Fruit fly (Drosophila melanogaster) whole organism, embryonic: ENCODE measurements around the gene CG8312.

Experiments used
- Aef1 ChIP-seq: fragments of 200-800 bp; sonication (Bioruptor generic); IDR thresholded peaks from 3 replicates; pipeline ENCODE4 v1.3.6; 2022; ENCODE audit warnings: missing biosample characterization, missing genetic modification characterization
- CG10543 ChIP-seq: fragments of 200-800 bp; sonication (Bioruptor generic); optimal IDR thresholded peaks from 3 replicates; lab custom pipeline; 2017; ENCODE audit warnings: missing biosample characterization, mild to moderate bottlenecking, missing genetic modification characterization, moderate library complexity
- CG12659 ChIP-seq: fragments of 200-800 bp; sonication (Bioruptor generic); optimal IDR thresholded peaks from 3 replicates; lab custom pipeline; 2017; ENCODE audit warnings: mild to moderate bottlenecking, missing biosample characterization, missing genetic modification reagents, missing genetic modification characterization
- CG12744 ChIP-seq: fragments of 200-800 bp; sonication (Bioruptor generic); optimal IDR thresholded peaks from 2 replicates; lab custom pipeline; 2016; ENCODE audit warnings: missing biosample characterization, missing genetic modification characterization
- CG13894 ChIP-seq: fragments of 200-800 bp; sonication (Bioruptor generic); optimal IDR thresholded peaks from 3 replicates; lab custom pipeline; 2018; ENCODE audit warnings: missing biosample characterization, mild to moderate bottlenecking, missing genetic modification characterization, moderate library complexity
- CG15479 ChIP-seq: fragments of 200-800 bp; sonication (Bioruptor generic); optimal IDR thresholded peaks from 3 replicates; lab custom pipeline; 2019; ENCODE audit warnings: missing biosample characterization, mild to moderate bottlenecking, missing genetic modification characterization, moderate library complexity
- CG2199 ChIP-seq: fragments of 200-800 bp; sonication (Bioruptor generic); IDR thresholded peaks from 3 replicates; pipeline ENCODE4 v1.3.6; 2022; ENCODE audit warnings: missing biosample characterization, missing genetic modification characterization
- CG3847 ChIP-seq: fragments of 200-800 bp; sonication (Bioruptor generic); IDR thresholded peaks from 2 replicates; pipeline ENCODE4 v1.3.6; 2022; ENCODE audit warnings: missing biosample characterization, missing genetic modification characterization
- CG4854 ChIP-seq: fragments of 200-800 bp; sonication (Bioruptor generic); optimal IDR thresholded peaks from 2 replicates; lab custom pipeline; 2016; ENCODE audit warnings: missing biosample characterization, missing genetic modification characterization, inconsistent platforms
- CG7786 ChIP-seq: fragments of 200-800 bp; sonication (Bioruptor generic); optimal IDR thresholded peaks from 2 replicates; lab custom pipeline; 2016; ENCODE audit warnings: missing biosample characterization, missing genetic modification characterization
- CG7928 ChIP-seq: fragments of 200-800 bp; sonication (Bioruptor generic); optimal IDR thresholded peaks from 2 replicates; lab custom pipeline; 2017; ENCODE audit warnings: missing biosample characterization, mild to moderate bottlenecking, missing genetic modification characterization
- CG8765 ChIP-seq: fragments of 200-800 bp; sonication (Bioruptor generic); IDR thresholded peaks from 2 replicates; pipeline ENCODE4 v1.3.6; 2022; ENCODE audit warnings: missing biosample characterization, missing genetic modification characterization
- CG9215 ChIP-seq: fragments of 200-800 bp; sonication (Bioruptor generic); IDR thresholded peaks from 2 replicates; pipeline ENCODE4 v1.3.6; 2022; ENCODE audit warnings: missing biosample characterization, missing genetic modification characterization
- Deaf1 ChIP-seq: fragments of 200-800 bp; optimal IDR thresholded peaks from 3 replicates; lab custom pipeline; 2019; ENCODE audit warnings: missing biosample characterization, mild to moderate bottlenecking, missing genetic modification characterization, moderate library complexity
- Dek ChIP-seq: fragments of 200-800 bp; sonication (Bioruptor generic); optimal IDR thresholded peaks from 3 replicates; lab custom pipeline; 2019; ENCODE audit warnings: missing biosample characterization, mild to moderate bottlenecking, missing genetic modification characterization, moderate library complexity
- Dip3 ChIP-seq: fragments of 200-800 bp; sonication (Bioruptor generic); optimal IDR thresholded peaks from 3 replicates; lab custom pipeline; 2016; ENCODE audit warnings: missing biosample characterization, missing genetic modification characterization
- Drgx ChIP-seq: fragments of 200-800 bp; sonication (Bioruptor generic); IDR thresholded peaks from 2 replicates; pipeline ENCODE4 v1.3.6; 2022; ENCODE audit warnings: missing biosample characterization, missing genetic modification characterization
- Ets65A ChIP-seq: fragments of 200-800 bp; sonication (Bioruptor generic); peaks from one replicate; lab custom pipeline; 2016; ENCODE audit warnings: missing biosample characterization, missing genetic modification characterization
- HLHmδ ChIP-seq: fragments of 200-800 bp; sonication (Bioruptor generic); optimal IDR thresholded peaks from 2 replicates; lab custom pipeline; 2018; ENCODE audit warnings: missing biosample characterization, mild to moderate bottlenecking, missing genetic modification characterization, moderate library complexity
- HmgZ ChIP-seq: fragments of 200-800 bp; sonication (Bioruptor generic); optimal IDR thresholded peaks from 2 replicates; lab custom pipeline; 2018; ENCODE audit warnings: missing biosample characterization, mild to moderate bottlenecking, missing genetic modification characterization
- Hmr ChIP-seq: fragments of 200-800 bp; sonication (Bioruptor generic); optimal IDR thresholded peaks from 3 replicates; lab custom pipeline; 2017; ENCODE audit warnings: mild to moderate bottlenecking, missing biosample characterization, missing genetic modification reagents, missing genetic modification characterization
- Hr51 ChIP-seq, 2 experiments: fragments of 200-800 bp; sonication (Bioruptor generic); optimal IDR thresholded peaks; 2 replicates in 1 of 2; 3 replicates in 1 of 2; lab custom pipeline; 2016 to 2018; ENCODE audit warnings: missing biosample characterization in 2 of 2, missing genetic modification characterization in 2 of 2, mild to moderate bottlenecking in 1 of 2, moderate library complexity in 1 of 2
- Lhr ChIP-seq: fragments of 200-800 bp; sonication (Bioruptor generic); optimal IDR thresholded peaks from 3 replicates; lab custom pipeline; 2017; ENCODE audit warnings: mild to moderate bottlenecking, missing biosample characterization, missing genetic modification reagents, missing genetic modification characterization
- MESR4 ChIP-seq: fragments of 200-800 bp; sonication (Bioruptor generic); optimal IDR thresholded peaks from 2 replicates; lab custom pipeline; 2018; ENCODE audit warnings: missing biosample characterization, mild to moderate bottlenecking, missing genetic modification characterization, moderate library complexity
- Max ChIP-seq: fragments of 200-800 bp; sonication (Bioruptor generic); optimal IDR thresholded peaks from 2 replicates; lab custom pipeline; 2016; ENCODE audit warnings: missing biosample characterization, mild to moderate bottlenecking, missing genetic modification characterization
- Med ChIP-seq: fragments of 200-800 bp; sonication (Bioruptor generic); peaks from one replicate; lab custom pipeline; 2016; ENCODE audit warnings: missing biosample characterization, missing genetic modification characterization, mild to moderate bottlenecking, inconsistent platforms, moderate library complexity
- NC2α ChIP-seq: fragments of 200-800 bp; sonication (Bioruptor generic); optimal IDR thresholded peaks from 2 replicates; lab custom pipeline; 2016; ENCODE audit warnings: missing biosample characterization, missing genetic modification characterization
- NC2β ChIP-seq: fragments of 200-800 bp; sonication (Bioruptor generic); optimal IDR thresholded peaks from 2 replicates; lab custom pipeline; 2016; ENCODE audit warnings: missing biosample characterization, missing genetic modification characterization
- Nf-YA ChIP-seq: fragments of 200-800 bp; sonication (Bioruptor generic); IDR thresholded peaks from 2 replicates; pipeline ENCODE4 v1.3.6; 2022; ENCODE audit warnings: missing biosample characterization, missing genetic modification characterization
- Oaz ChIP-seq: fragments of 200-800 bp; sonication (Bioruptor generic); IDR thresholded peaks from 2 replicates; pipeline ENCODE4 v1.3.6; 2022; ENCODE audit warnings: missing biosample characterization, missing genetic modification characterization
- Oli ChIP-seq: fragments of 200-800 bp; sonication (Bioruptor generic); optimal IDR thresholded peaks from 2 replicates; lab custom pipeline; 2018; ENCODE audit warnings: missing biosample characterization, mild to moderate bottlenecking, missing genetic modification characterization, moderate library complexity
- PHDP ChIP-seq: fragments of 200-800 bp; sonication (Bioruptor generic); optimal IDR thresholded peaks from 3 replicates; lab custom pipeline; 2018; ENCODE audit warnings: missing biosample characterization, mild to moderate bottlenecking, missing genetic modification characterization, moderate library complexity
- Xrp1 ChIP-seq: fragments of 200-800 bp; sonication (Bioruptor generic); IDR thresholded peaks from 2 replicates; pipeline ENCODE4 v1.3.6; 2022; ENCODE audit warnings: missing biosample characterization, missing genetic modification characterization
- YL-1 ChIP-seq: fragments of 200-800 bp; sonication (Bioruptor generic); optimal IDR thresholded peaks from 3 replicates; lab custom pipeline; 2017; ENCODE audit warnings: missing biosample characterization, mild to moderate bottlenecking, missing genetic modification characterization
- cato ChIP-seq: fragments of 200-800 bp; sonication (Bioruptor generic); optimal IDR thresholded peaks from 2 replicates; lab custom pipeline; 2016; ENCODE audit warnings: missing biosample characterization, missing genetic modification characterization, borderline replicate concordance
- chinmo ChIP-seq: fragments of 200-800 bp; sonication (Bioruptor generic); IDR thresholded peaks from 4 replicates; pipeline ENCODE4 v1.3.6; 2022; ENCODE audit warnings: missing biosample characterization, missing genetic modification characterization; ENCODE audit not compliant: partially characterized antibody
- crol ChIP-seq: fragments of 200-800 bp; sonication (Bioruptor generic); IDR thresholded peaks from 2 replicates; pipeline ENCODE4 v1.3.6; 2022; ENCODE audit warnings: missing biosample characterization, missing genetic modification characterization
- cwo ChIP-seq: fragments of 200-800 bp; sonication (Bioruptor generic); optimal IDR thresholded peaks from 3 replicates; lab custom pipeline; 2017; ENCODE audit warnings: missing biosample characterization, missing genetic modification characterization, mild to moderate bottlenecking, moderate library complexity, missing genetic modification reagents
- esg ChIP-seq: fragments of 200-800 bp; sonication (Bioruptor generic); conservative IDR thresholded peaks from 2 replicates; pipeline ENCODE4 v1.3.6; 2022; ENCODE audit warnings: missing biosample characterization, missing genetic modification characterization
- exex ChIP-seq: fragments of 200-800 bp; sonication (Bioruptor generic); optimal IDR thresholded peaks from 4 replicates; lab custom pipeline; 2018; ENCODE audit warnings: missing biosample characterization, mild to moderate bottlenecking, missing genetic modification characterization, moderate library complexity
- fd64A ChIP-seq: fragments of 200-800 bp; sonication (Bioruptor generic); optimal IDR thresholded peaks from 3 replicates; lab custom pipeline; 2018; ENCODE audit warnings: missing biosample characterization, mild to moderate bottlenecking, missing genetic modification characterization
- inv ChIP-seq: fragments of 200-800 bp; sonication (Bioruptor generic); IDR thresholded peaks from 2 replicates; pipeline ENCODE4 v1.3.6; 2022; ENCODE audit warnings: missing biosample characterization, missing genetic modification characterization; ENCODE audit not compliant: partially characterized antibody
- nerfin-2 ChIP-seq: fragments of 200-800 bp; sonication (Bioruptor generic); IDR thresholded peaks from 2 replicates; pipeline ENCODE4 v1.3.6; 2022; ENCODE audit warnings: missing biosample characterization, missing genetic modification characterization; ENCODE audit not compliant: partially characterized antibody
- sens ChIP-seq: fragments of 200-800 bp; sonication (Bioruptor generic); peaks from one replicate; lab custom pipeline; 2016; ENCODE audit warnings: missing biosample characterization, missing genetic modification characterization
- sqz ChIP-seq: fragments of 200-800 bp; sonication (Bioruptor generic); optimal IDR thresholded peaks from 3 replicates; lab custom pipeline; 2018; ENCODE audit warnings: missing biosample characterization, mild to moderate bottlenecking, missing genetic modification characterization
- tio ChIP-seq: fragments of 200-800 bp; sonication (Bioruptor generic); optimal IDR thresholded peaks from 2 replicates; lab custom pipeline; 2017; ENCODE audit warnings: missing biosample characterization, missing genetic modification characterization, inconsistent platforms
- tll ChIP-seq, 2 experiments: fragments of 200-800 bp in 1 of 2; fragments of >200 bp in 1 of 2; sonication (Bioruptor generic) in 1 of 2; optimal IDR thresholded peaks; 2 replicates each; lab custom pipeline; 2017 to 2019; ENCODE audit warnings: missing biosample characterization in 2 of 2, missing genetic modification characterization in 2 of 2, mild to moderate bottlenecking in 1 of 2, moderate library complexity in 1 of 2
- vvl ChIP-seq: fragments of 200-800 bp; sonication (Bioruptor generic); IDR thresholded peaks from 2 replicates; pipeline ENCODE4 v1.3.6; 2022; ENCODE audit warnings: missing biosample characterization, missing genetic modification characterization

CG8312 gene

DNA sequence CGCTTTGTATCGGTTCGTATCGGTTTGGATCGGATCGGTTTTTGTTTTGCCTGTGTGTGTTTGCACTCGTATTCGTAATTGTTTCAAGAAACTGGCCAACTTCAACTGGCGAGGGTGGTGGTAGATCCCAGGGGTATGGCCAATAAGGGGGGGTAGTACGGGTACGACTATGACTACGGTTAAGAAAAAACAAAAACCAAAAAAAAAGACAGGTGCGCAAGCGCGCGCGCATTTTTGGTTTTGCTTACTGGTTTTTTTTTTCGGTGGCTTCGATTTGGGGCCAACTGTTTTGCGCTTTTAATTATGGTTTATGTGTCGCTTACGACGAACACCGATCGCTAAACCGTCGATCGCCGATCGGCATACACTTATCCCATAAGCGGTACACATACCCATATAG lies 3.7 kb downstream of the CG8312 start:
- TF ChIP-seq crol (GFP tag; lab: Robert Waterston, UW): peak; percentile 56
- TF ChIP-seq CG12744 (GFP tag; lab: Kevin White, UChicago): no peak
- TF ChIP-seq Hmr (GFP tag; lab: Kevin White, UChicago): no peak
- TF ChIP-seq esg (GFP tag; lab: Robert Waterston, UW): no peak
- 0 out of 2 replicates have a peak, but pooled peaks have one; percentile 24 for TF ChIP-seq Nf-YA (GFP tag; lab: Robert Waterston, UW)
- no peak for TF ChIP-seq Oaz
- no peak for TF ChIP-seq CG7928 (GFP tag; lab: Kevin White, UChicago)
- TF ChIP-seq CG12659 (GFP tag; lab: Kevin White, UChicago): no peak
- TF ChIP-seq Dek (tag; lab: Kevin White, UChicago): no peak
- peak; percentile 50 for TF ChIP-seq sqz (GFP tag; lab: Kevin White, UChicago)
- no peak for TF ChIP-seq CG10543 (GFP tag; lab: Kevin White, UChicago)
- TF ChIP-seq chinmo (GFP tag; lab: Robert Waterston, UW): 0 out of 4 replicates have a peak, but pooled peaks have one; percentile 61
- peak; percentile 17 for TF ChIP-seq Deaf1 (tag; lab: Kevin White, UChicago)
- peak; percentile 58 for TF ChIP-seq CG13894 (tag; lab: Kevin White, UChicago)
- peak; percentile 30; the same call in 1 of the 2 replicates for TF ChIP-seq Drgx (GFP tag; lab: Robert Waterston, UW)
- 0 out of 2 replicates have a peak, but pooled peaks have one; percentile 8 for TF ChIP-seq vvl (GFP tag; lab: Robert Waterston, UW)

dm6 chr3R:9595681-9596357 lies 4.7 kb downstream of the CG8312 start:
- TF ChIP-seq exex (tag; lab: Kevin White, UChicago) (peak; percentile 65), tio (no peak), nerfin-2 (GFP tag; lab: Robert Waterston, UW) (no peak), CG8765 (GFP tag; lab: Robert Waterston, UW) (no peak), fd64A (GFP tag; lab: Kevin White, UChicago) (no peak), YL-1 (GFP tag; lab: Kevin White, UChicago) (no peak), CG4854 (GFP tag; lab: Kevin White, UChicago) (no peak), CG15479 (peak; percentile 89), inv (GFP tag; lab: Robert Waterston, UW) (no peak), CG7786 (GFP tag; lab: Kevin White, UChicago) (no peak), CG3847 (no peak), cato (GFP tag; lab: Kevin White, UChicago) (no peak), PHDP (no peak), NC2α (GFP tag; lab: Kevin White, UChicago) (no peak), Max (GFP tag; lab: Kevin White, UChicago) (no peak), HLHmδ (GFP tag; lab: Kevin White, UChicago) (no peak), MESR4 (no peak), Dip3 (no peak), Ets65A (GFP tag; lab: Kevin White, UChicago) (no peak), cwo (GFP tag; lab: Kevin White, UChicago) (peak; percentile 2), tll (GFP tag; optimal IDR thresholded peaks at IDR 0.05; lab: Kevin White, UChicago) (peak in 1 of 2 experiments; percentile 65), Aef1 (GFP tag; lab: Robert Waterston, UW) (no peak), Xrp1 (GFP tag; lab: Robert Waterston, UW) (no peak), Lhr (GFP tag; lab: Kevin White, UChicago) (no peak), HmgZ (tag; lab: Kevin White, UChicago) (no peak), Oli (no peak), sens (GFP tag; lab: Kevin White, UChicago) (peak; percentile 59), NC2β (GFP tag; lab: Kevin White, UChicago) (no peak), CG9215 (GFP tag; lab: Robert Waterston, UW) (no peak), Med (GFP tag; lab: Kevin White, UChicago) (peak; percentile 38), Hr51 (GFP tag; optimal IDR thresholded peaks at IDR 0.05; lab: Kevin White, UChicago) (no peak), CG2199 (GFP tag; lab: Robert Waterston, UW) (no peak)
